Fruit fly (Drosophila melanogaster) whole organism, embryonic: ENCODE results near the gene D1.
"Not testable (repeated sequence)": the region's sequence is repeated elsewhere in the genome, so short reads cannot be mapped to it uniquely, and the experiment has no call there.

Experiments used
- Awh ChIP-seq: fragments of 200-800 bp; sonication (Bioruptor generic); IDR thresholded peaks from 2 replicates; pipeline ENCODE4, ENCODE4 v1.3.6; 2022; ENCODE audit warnings: missing biosample characterization, missing genetic modification characterization
- CG10543 ChIP-seq: fragments of 200-800 bp; sonication (Bioruptor generic); optimal IDR thresholded peaks from 3 replicates; lab custom pipeline; 2017; ENCODE audit warnings: missing biosample characterization, mild to moderate bottlenecking, missing genetic modification characterization, moderate library complexity
- CG11504 ChIP-seq: fragments of 200-800 bp; sonication (Bioruptor generic); optimal IDR thresholded peaks from 3 replicates; lab custom pipeline; 2019; ENCODE audit warnings: missing biosample characterization, mild to moderate bottlenecking, missing genetic modification characterization, moderate library complexity
- CG11695 ChIP-seq: fragments of 200-800 bp; sonication (Bioruptor generic); IDR thresholded peaks from 3 replicates; pipeline ENCODE4 v1.3.6; 2022; ENCODE audit warnings: missing biosample characterization, missing genetic modification characterization
- CG12391 ChIP-seq: fragments of 200-800 bp; sonication (Bioruptor generic); optimal IDR thresholded peaks from 3 replicates; lab custom pipeline; 2018; ENCODE audit warnings: missing biosample characterization, mild to moderate bottlenecking, missing genetic modification characterization, moderate library complexity
- CG17361 ChIP-seq: fragments of 200-800 bp; sonication (Bioruptor generic); IDR thresholded peaks from 3 replicates; pipeline ENCODE4 v1.3.6; 2022; ENCODE audit warnings: missing biosample characterization, missing genetic modification characterization
- CG18619 ChIP-seq: fragments of 200-800 bp; sonication (Bioruptor generic); optimal IDR thresholded peaks from 3 replicates; lab custom pipeline; 2017; ENCODE audit warnings: missing biosample characterization, mild to moderate bottlenecking, missing genetic modification characterization
- CG2199 ChIP-seq: fragments of 200-800 bp; sonication (Bioruptor generic); IDR thresholded peaks from 3 replicates; pipeline ENCODE4 v1.3.6; 2022; ENCODE audit warnings: missing biosample characterization, missing genetic modification characterization
- CG31224 ChIP-seq: fragments of 200-800 bp; sonication (Bioruptor generic); IDR thresholded peaks from 2 replicates; pipeline ENCODE4 v1.3.6; 2022; ENCODE audit warnings: missing biosample characterization, missing genetic modification characterization
- CG32772 ChIP-seq: fragments of 200-800 bp; sonication (Bioruptor generic); IDR thresholded peaks from 2 replicates; pipeline ENCODE4 v1.3.6; 2022; ENCODE audit warnings: missing biosample characterization, missing genetic modification characterization
- CG4360 ChIP-seq: fragments of 200-800 bp; sonication (Bioruptor generic); IDR thresholded peaks from 2 replicates; pipeline ENCODE4 v1.3.6; 2022; ENCODE audit warnings: missing biosample characterization, missing genetic modification characterization
- CG43689 ChIP-seq: fragments of 200-800 bp; sonication (Bioruptor generic); IDR thresholded peaks from 2 replicates; pipeline ENCODE4 v1.3.6; 2022; ENCODE audit warnings: missing biosample characterization, missing genetic modification characterization
- CG7357 ChIP-seq: fragments of 200-800 bp; sonication (Bioruptor generic); IDR thresholded peaks from 3 replicates; pipeline ENCODE4 v1.3.6; 2022; ENCODE audit warnings: missing biosample characterization, missing genetic modification characterization
- CG7839 ChIP-seq: fragments of 200-800 bp; sonication (Bioruptor generic); optimal IDR thresholded peaks from 3 replicates; lab custom pipeline; 2018; ENCODE audit warnings: missing biosample characterization, mild to moderate bottlenecking, missing genetic modification characterization, moderate library complexity
- CG9876 ChIP-seq: fragments of 200-800 bp; sonication (Bioruptor generic); optimal IDR thresholded peaks from 2 replicates; lab custom pipeline; 2016; ENCODE audit warnings: missing biosample characterization, missing genetic modification characterization
- CTCF ChIP-seq: fragments of 200-800 bp; sonication (Bioruptor generic); optimal IDR thresholded peaks from 2 replicates; lab custom pipeline; 2017; ENCODE audit warnings: missing biosample characterization, mild to moderate bottlenecking, missing genetic modification characterization, moderate library complexity
- CoRest ChIP-seq: fragments of 200-800 bp; sonication (Bioruptor generic); optimal IDR thresholded peaks from 3 replicates; lab custom pipeline; 2018; ENCODE audit warnings: missing biosample characterization, mild to moderate bottlenecking, missing genetic modification characterization, moderate library complexity
- D19A ChIP-seq: fragments of 200-800 bp; optimal IDR thresholded peaks from 3 replicates; lab custom pipeline; 2019; ENCODE audit warnings: missing biosample characterization, mild to moderate bottlenecking, missing genetic modification characterization, moderate library complexity
- Deaf1 ChIP-seq: fragments of 200-800 bp; optimal IDR thresholded peaks from 3 replicates; lab custom pipeline; 2019; ENCODE audit warnings: missing biosample characterization, mild to moderate bottlenecking, missing genetic modification characterization, moderate library complexity
- Drgx ChIP-seq: fragments of 200-800 bp; sonication (Bioruptor generic); IDR thresholded peaks from 2 replicates; pipeline ENCODE4 v1.3.6; 2022; ENCODE audit warnings: missing biosample characterization, missing genetic modification characterization
- HLH3B ChIP-seq: fragments of 200-800 bp; sonication (Bioruptor generic); IDR thresholded peaks from 2 replicates; pipeline ENCODE4 v1.3.6; 2022; ENCODE audit warnings: missing biosample characterization, missing genetic modification characterization
- Hr51 ChIP-seq, 2 experiments: fragments of 200-800 bp; sonication (Bioruptor generic); optimal IDR thresholded peaks; 2 replicates in 1 of 2; 3 replicates in 1 of 2; lab custom pipeline; 2016 to 2018; ENCODE audit warnings: missing biosample characterization in 2 of 2, missing genetic modification characterization in 2 of 2, mild to moderate bottlenecking in 1 of 2, moderate library complexity in 1 of 2
- Med ChIP-seq: fragments of 200-800 bp; sonication (Bioruptor generic); peaks from one replicate; lab custom pipeline; 2016; ENCODE audit warnings: missing biosample characterization, missing genetic modification characterization, mild to moderate bottlenecking, inconsistent platforms, moderate library complexity
- Pdp1 ChIP-seq, 2 experiments: fragments of 200-800 bp; sonication (Bioruptor generic); optimal IDR thresholded peaks; 3 replicates each; lab custom pipeline; 2016; ENCODE audit warnings: missing biosample characterization in 2 of 2, missing genetic modification characterization in 2 of 2, mild to moderate bottlenecking in 1 of 2, moderate library complexity in 1 of 2
- Stat92E ChIP-seq, 3 experiments: fragments of >200 bp in 2 of 3; fragments of 200-800 bp in 1 of 3; sonication (Bioruptor generic) in 1 of 3; optimal IDR thresholded peaks; 2 replicates each; lab custom pipeline; 2017 to 2019; ENCODE audit warnings: missing biosample characterization in 3 of 3, missing genetic modification characterization in 3 of 3, mild to moderate bottlenecking in 1 of 3, moderate library complexity in 1 of 3
- abd-A ChIP-seq: fragments of 200-800 bp; sonication (Bioruptor generic); optimal IDR thresholded peaks from 3 replicates; lab custom pipeline; 2019; ENCODE audit warnings: missing biosample characterization, mild to moderate bottlenecking, missing genetic modification characterization, moderate library complexity
- bcd ChIP-seq: fragments of 200-800 bp; sonication (Bioruptor generic); optimal IDR thresholded peaks from 2 replicates; lab custom pipeline; 2017; ENCODE audit warnings: missing biosample characterization, mild to moderate bottlenecking, missing genetic modification characterization
- bigmax ChIP-seq: fragments of 200-800 bp; sonication (Bioruptor generic); optimal IDR thresholded peaks from 2 replicates; lab custom pipeline; 2018; ENCODE audit warnings: missing biosample characterization, mild to moderate bottlenecking, missing genetic modification characterization
- bsh ChIP-seq, 2 experiments: fragments of 200-800 bp; sonication (Bioruptor generic); optimal IDR thresholded peaks; 2 replicates each; lab custom pipeline; 2017 to 2018; ENCODE audit warnings: mild to moderate bottlenecking in 2 of 2, missing biosample characterization in 2 of 2, missing genetic modification characterization in 2 of 2, moderate library complexity in 1 of 2
- chinmo ChIP-seq: fragments of 200-800 bp; sonication (Bioruptor generic); IDR thresholded peaks from 4 replicates; pipeline ENCODE4 v1.3.6; 2022; ENCODE audit warnings: missing biosample characterization, missing genetic modification characterization; ENCODE audit not compliant: partially characterized antibody
- crol ChIP-seq: fragments of 200-800 bp; sonication (Bioruptor generic); IDR thresholded peaks from 2 replicates; pipeline ENCODE4 v1.3.6; 2022; ENCODE audit warnings: missing biosample characterization, missing genetic modification characterization
- danr ChIP-seq: fragments of 200-800 bp; sonication (Bioruptor generic); IDR thresholded peaks from 2 replicates; pipeline ENCODE4 v1.3.6; 2022; ENCODE audit warnings: missing biosample characterization, missing genetic modification characterization
- hkb ChIP-seq, 2 experiments: fragments of 200-800 bp in 1 of 2; fragments of >200 bp in 1 of 2; sonication (Bioruptor generic) in 1 of 2; IDR thresholded peaks in 1 of 2; optimal IDR thresholded peaks in 1 of 2; 2 replicates each; pipeline versions ENCODE4 v1.3.6 to Lab custom; 2017 to 2022; ENCODE audit warnings: missing biosample characterization in 1 of 2, missing genetic modification characterization in 1 of 2
- nau ChIP-seq: fragments of 200-800 bp; sonication (Bioruptor generic); optimal IDR thresholded peaks from 3 replicates; lab custom pipeline; 2017; ENCODE audit warnings: missing biosample characterization, mild to moderate bottlenecking, missing genetic modification characterization, missing genetic modification reagents
- pan ChIP-seq, 4 experiments: fragments of >200 bp in 3 of 4; fragments of 200-800 bp in 1 of 4; sonication (Bioruptor generic) in 1 of 4; optimal IDR thresholded peaks in 3 of 4; IDR thresholded peaks in 1 of 4; 2 replicates each; pipeline versions ENCODE4 v1.3.6 to Lab custom; 2017 to 2022; ENCODE audit warnings: missing biosample characterization in 2 of 4, missing genetic modification characterization in 2 of 4, mixed read lengths in 1 of 4
- prd ChIP-seq, 3 experiments: fragments of >200 bp in 2 of 3; fragments of 200-800 bp in 1 of 3; sonication (Bioruptor generic) in 1 of 3; optimal IDR thresholded peaks in 2 of 3; IDR thresholded peaks in 1 of 3; 2 replicates in 2 of 3; 3 replicates in 1 of 3; pipeline versions ENCODE4 v1.3.6 to Lab custom; 2017 to 2022; ENCODE audit warnings: missing biosample characterization in 1 of 3, missing genetic modification characterization in 1 of 3
- rib ChIP-seq: fragments of 200-800 bp; sonication (Bioruptor generic); IDR thresholded peaks from 2 replicates; pipeline ENCODE4 v1.3.6; 2022; ENCODE audit warnings: missing biosample characterization, missing genetic modification characterization
- scrt ChIP-seq: fragments of 200-800 bp; sonication (Bioruptor generic); optimal IDR thresholded peaks from 2 replicates; lab custom pipeline; 2018; ENCODE audit warnings: missing biosample characterization, mild to moderate bottlenecking, missing genetic modification characterization, moderate library complexity
- sd ChIP-seq: fragments of 200-800 bp; sonication (Bioruptor generic); optimal IDR thresholded peaks from 3 replicates; lab custom pipeline; 2018; ENCODE audit warnings: missing biosample characterization, mild to moderate bottlenecking, missing genetic modification characterization, moderate library complexity
- sens ChIP-seq: fragments of 200-800 bp; sonication (Bioruptor generic); peaks from one replicate; lab custom pipeline; 2016; ENCODE audit warnings: missing biosample characterization, missing genetic modification characterization
- slbo ChIP-seq: fragments of 200-800 bp; sonication (Bioruptor generic); IDR thresholded peaks from 2 replicates; pipeline ENCODE4 v1.3.6; 2022; ENCODE audit warnings: missing biosample characterization, missing genetic modification characterization
- sug ChIP-seq: fragments of 200-800 bp; optimal IDR thresholded peaks from 2 replicates; lab custom pipeline; 2019; ENCODE audit warnings: missing biosample characterization, mild to moderate bottlenecking, missing genetic modification characterization, moderate library complexity
- vvl ChIP-seq: fragments of 200-800 bp; sonication (Bioruptor generic); IDR thresholded peaks from 2 replicates; pipeline ENCODE4 v1.3.6; 2022; ENCODE audit warnings: missing biosample characterization, missing genetic modification characterization
- wek ChIP-seq: fragments of 200-800 bp; sonication (Bioruptor generic); optimal IDR thresholded peaks from 3 replicates; lab custom pipeline; 2018; ENCODE audit warnings: missing biosample characterization, mild to moderate bottlenecking, missing genetic modification characterization, moderate library complexity

Gene D1

DNA sequence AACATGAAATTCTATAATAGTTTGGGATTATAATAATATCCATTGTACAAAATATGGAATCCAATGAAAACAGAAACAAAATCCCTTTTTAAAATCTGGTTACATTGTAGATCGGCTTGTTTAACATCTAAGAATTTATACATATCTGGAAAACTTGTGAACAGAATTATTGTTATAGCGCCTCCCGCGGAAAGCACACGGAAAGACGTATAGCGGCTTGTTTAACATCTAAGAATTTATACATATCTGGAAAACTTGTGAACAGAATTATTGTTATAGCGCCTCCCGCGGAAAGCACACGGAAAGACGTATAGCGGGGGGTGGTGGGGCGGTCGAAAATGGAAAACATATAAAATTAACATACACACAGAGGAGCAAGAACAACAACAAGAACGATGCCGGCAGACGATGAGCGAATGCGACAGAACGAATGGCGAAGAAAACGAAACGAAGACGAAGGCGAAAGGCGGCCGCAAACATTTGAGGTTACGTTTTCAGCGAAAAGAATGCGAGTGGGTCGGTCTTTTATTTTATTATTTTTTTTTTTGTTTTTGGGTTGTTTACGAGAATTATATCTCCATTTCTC lies 4.9 kb downstream of the D1 start:
- TF ChIP-seq CG10543 (GFP tag; lab: Kevin White, UChicago) (peak; percentile 11), scrt (GFP tag; lab: Kevin White, UChicago) (peak; percentile 1), Deaf1 (tag; lab: Kevin White, UChicago) (peak; percentile 32), CG4360 (GFP tag; lab: Robert Waterston, UW) (peak; percentile 53; the same call in 1 of the 2 replicates), chinmo (GFP tag; lab: Robert Waterston, UW) (0 out of 4 replicates have a peak, but pooled peaks have one; percentile 62), CTCF (GFP tag; lab: Kevin White, UChicago) (peak; percentile 77), abd-A (tag; lab: Kevin White, UChicago) (peak; percentile 26), sens (peak; percentile 68), Med (GFP tag; lab: Kevin White, UChicago) (peak; percentile 65), crol (peak; percentile 72), sd (peak; percentile 63), bigmax (GFP tag; lab: Kevin White, UChicago) (peak; percentile 83), rib (GFP tag; lab: Robert Waterston, UW) (peak; percentile 44; the same call in 1 of the 2 replicates), vvl (GFP tag; lab: Robert Waterston, UW) (peak; percentile 14; the same call in 1 of the 2 replicates), pan (GFP tag; optimal IDR thresholded peaks at IDR 0.05 in 1 of 2, IDR thresholded peaks at IDR 0.05 in 1 of 2) (peak in 1 of 2 experiments; percentile 20), D19A (tag; lab: Kevin White, UChicago) (peak; percentile 26), Drgx (GFP tag; lab: Robert Waterston, UW) (0 out of 2 replicates have a peak, but pooled peaks have one; percentile 30)
- not testable (repeated sequence) for TF ChIP-seq pan (optimal IDR thresholded peaks at IDR 0.05; lab: Kevin White, UChicago)

DNA sequence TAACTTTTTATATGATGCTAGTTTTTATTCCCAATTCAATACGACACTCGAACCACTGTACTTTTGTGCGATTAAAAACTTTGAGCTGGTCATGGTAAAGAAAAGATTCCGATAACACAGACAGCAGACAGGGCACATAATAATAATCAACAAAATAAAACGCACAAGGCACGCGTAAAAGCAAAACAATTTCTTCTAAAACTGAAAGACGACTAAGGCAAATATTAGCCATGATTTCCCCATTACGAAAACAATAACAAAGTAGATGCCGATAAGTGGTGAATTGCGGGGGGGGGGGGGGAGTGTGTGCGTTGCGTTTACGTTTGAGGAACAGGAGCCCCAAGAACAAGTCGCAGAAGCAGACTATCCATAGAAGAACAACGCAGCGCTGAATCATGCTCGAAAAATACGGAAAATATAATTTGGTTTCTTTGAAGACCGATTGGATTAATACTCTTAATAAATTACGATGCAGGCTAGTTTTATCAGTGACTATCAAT lies 5.6 kb downstream of the D1 start:
- no peak for TF ChIP-seq nau
- TF ChIP-seq CG11695: no peak
- peak in 1 of 2 experiments; percentile 32 for TF ChIP-seq Pdp1 (GFP tag; optimal IDR thresholded peaks at IDR 0.05; lab: Kevin White, UChicago)
- peak; percentile 1 for TF ChIP-seq CG12391 (tag; lab: Kevin White, UChicago)
- TF ChIP-seq sens: peak; percentile 19
- TF ChIP-seq CG18619 (GFP tag; lab: Kevin White, UChicago): no peak
- TF ChIP-seq hkb (optimal IDR thresholded peaks at IDR 0.05; lab: Kevin White, UChicago): no peak
- 0 out of 2 replicates have a peak, but pooled peaks have one; percentile 11 for TF ChIP-seq hkb (GFP tag; IDR thresholded peaks at IDR 0.05; lab: Robert Waterston, UW)
- no peak for TF ChIP-seq CoRest (tag; lab: Kevin White, UChicago)
- TF ChIP-seq CG17361 (GFP tag; lab: Robert Waterston, UW): 0 out of 3 replicates have a peak, but pooled peaks have one; percentile 8
- peak; percentile 66 for TF ChIP-seq sd
- TF ChIP-seq CG11504 (tag; lab: Kevin White, UChicago): peak; percentile 1
- 0 out of 3 replicates have a peak, but pooled peaks have one; percentile 22 for TF ChIP-seq CG7357 (GFP tag; lab: Robert Waterston, UW)
- no peak for TF ChIP-seq sug (tag; lab: Kevin White, UChicago)
- TF ChIP-seq wek (GFP tag; lab: Kevin White, UChicago): no peak
- peak; percentile 79 for TF ChIP-seq crol
- TF ChIP-seq abd-A (tag; lab: Kevin White, UChicago): peak; percentile 78
- peak in 1 of 2 experiments; percentile 2 for TF ChIP-seq bsh (GFP tag; optimal IDR thresholded peaks at IDR 0.05; lab: Kevin White, UChicago)
- TF ChIP-seq CG31224: peak; percentile 31; the same call in 1 of the 2 replicates
- no peak for TF ChIP-seq Awh (GFP tag; lab: Robert Waterston, UW)
- no peak for TF ChIP-seq HLH3B (GFP tag; lab: Robert Waterston, UW)
- no peak for TF ChIP-seq Stat92E (GFP tag; optimal IDR thresholded peaks at IDR 0.05; lab: Kevin White, UChicago)
- TF ChIP-seq CG32772 (GFP tag; lab: Robert Waterston, UW): no peak
- TF ChIP-seq CG43689: no peak
- peak; percentile 83; the same call in 2 of the 3 replicates for TF ChIP-seq CG2199
- TF ChIP-seq CG7839: peak; percentile 2
- TF ChIP-seq Hr51 (GFP tag; optimal IDR thresholded peaks at IDR 0.05; lab: Kevin White, UChicago): no peak
- TF ChIP-seq prd (optimal IDR thresholded peaks at IDR 0.05; lab: Kevin White, UChicago): no peak
- TF ChIP-seq prd (GFP tag; IDR thresholded peaks at IDR 0.05; lab: Robert Waterston, UW): no peak
- no peak for TF ChIP-seq CG9876 (GFP tag; lab: Kevin White, UChicago)
- TF ChIP-seq slbo (GFP tag; lab: Robert Waterston, UW): peak; percentile 34; the same call in 1 of the 2 replicates
- no peak for TF ChIP-seq bcd
- TF ChIP-seq danr (GFP tag; lab: Robert Waterston, UW): no peak
- TF ChIP-seq, all 482 proteins: peak for 15
